Worm (Caenorhabditis elegans) whole organism, L2 larva: Measurements from ENCODE around the gene ran-1.
"Not testable (repeated sequence)": the region's sequence is repeated elsewhere in the genome, so short reads cannot be mapped to it uniquely, and the experiment has no call there.

Source experiments
- C34F6.9 ChIP-seq: fragments of 150-350 bp; optimal IDR thresholded peaks from 2 replicates; lab custom pipeline; 2014; ENCODE audit warnings: missing biosample characterization, missing genetic modification characterization
- ZK546.5 ChIP-seq: sonication (generic microtip); optimal IDR thresholded peaks from 2 replicates; lab custom pipeline; 2017; ENCODE audit warnings: missing biosample characterization, missing genetic modification characterization
- alr-1 ChIP-seq: fragments of 150-350 bp; optimal IDR thresholded peaks from 2 replicates; lab custom pipeline; 2014; ENCODE audit warnings: missing biosample characterization, missing genetic modification characterization
- aly-2 ChIP-seq: fragments of 150-350 bp; optimal IDR thresholded peaks from 2 replicates; lab custom pipeline; 2014; ENCODE audit warnings: missing biosample characterization, missing genetic modification characterization
- ama-1 ChIP-seq: fragments of 150-350 bp; optimal IDR thresholded peaks from 2 replicates; lab custom pipeline; 2018; ENCODE audit warnings: inconsistent platforms
- blmp-1 ChIP-seq: sonication (generic microtip); optimal IDR thresholded peaks from 2 replicates; lab custom pipeline; 2017; ENCODE audit warnings: missing genetic modification characterization, mild to moderate bottlenecking, missing compliant biosample characterization, antibody characterized with exemption, moderate library complexity; ENCODE audit not compliant: insufficient read depth
- ceh-16 ChIP-seq: fragments of 150-350 bp; optimal IDR thresholded peaks from 2 replicates; lab custom pipeline; 2014; ENCODE audit warnings: missing biosample characterization, missing genetic modification characterization
- ceh-82 ChIP-seq: fragments of 150-350 bp; optimal IDR thresholded peaks from 2 replicates; lab custom pipeline; 2014; ENCODE audit warnings: missing biosample characterization, missing genetic modification characterization
- crh-2 ChIP-seq: sonication (generic microtip); optimal IDR thresholded peaks from 2 replicates; lab custom pipeline; 2017; ENCODE audit warnings: missing biosample characterization, missing genetic modification characterization
- dmd-4 ChIP-seq: sonication (generic microtip); optimal IDR thresholded peaks from 2 replicates; lab custom pipeline; 2017; ENCODE audit warnings: missing biosample characterization, missing genetic modification characterization
- elt-1 ChIP-seq: fragments of 150-350 bp; optimal IDR thresholded peaks from 2 replicates; lab custom pipeline; 2014; ENCODE audit warnings: missing biosample characterization, missing genetic modification characterization
- fos-1 ChIP-seq: fragments of 150-350 bp; optimal IDR thresholded peaks from 2 replicates; lab custom pipeline; 2014; ENCODE audit warnings: missing biosample characterization, missing genetic modification characterization
- gmeb-1 ChIP-seq: fragments of 150-350 bp; optimal IDR thresholded peaks from 2 replicates; lab custom pipeline; 2014; ENCODE audit warnings: missing biosample characterization, missing genetic modification characterization
- lin-11 ChIP-seq: fragments of 150-350 bp; sonication (generic microtip); optimal IDR thresholded peaks from 2 replicates; lab custom pipeline; 2014; ENCODE audit warnings: missing biosample characterization, missing genetic modification characterization, inconsistent platforms, mixed read lengths
- lin-13 ChIP-seq: fragments of 150-350 bp; optimal IDR thresholded peaks from 2 replicates; lab custom pipeline; 2014; ENCODE audit warnings: missing biosample characterization, missing genetic modification reagents, missing genetic modification characterization
- lin-39 ChIP-seq: fragments of 150-350 bp; optimal IDR thresholded peaks from 2 replicates; lab custom pipeline; 2014; ENCODE audit warnings: missing biosample characterization, missing genetic modification reagents, missing genetic modification characterization
- lsy-2 ChIP-seq, 2 experiments: fragments of 150-350 bp in 1 of 2; sonication (generic microtip) in 1 of 2; optimal IDR thresholded peaks; 2 replicates each; lab custom pipeline; 2014 to 2017; ENCODE audit warnings: missing biosample characterization in 2 of 2, missing genetic modification characterization in 2 of 2
- mbf-1 ChIP-seq: sonication (generic microtip); optimal IDR thresholded peaks from 2 replicates; lab custom pipeline; 2017; ENCODE audit warnings: missing biosample characterization, missing genetic modification characterization
- mdl-1 ChIP-seq, 2 experiments: fragments of 150-350 bp in 1 of 2; sonication (generic microtip) in 1 of 2; optimal IDR thresholded peaks; 2 replicates each; lab custom pipeline; 2017; ENCODE audit warnings: missing biosample characterization in 2 of 2, missing genetic modification characterization in 2 of 2
- nhr-10 ChIP-seq: sonication (generic microtip); optimal IDR thresholded peaks from 2 replicates; lab custom pipeline; 2017; ENCODE audit warnings: missing biosample characterization, missing genetic modification characterization
- nhr-11 ChIP-seq: fragments of 150-350 bp; optimal IDR thresholded peaks from 2 replicates; lab custom pipeline; 2014; ENCODE audit warnings: missing biosample characterization, missing genetic modification characterization
- nhr-12 ChIP-seq: fragments of 150-350 bp; optimal IDR thresholded peaks from 2 replicates; lab custom pipeline; 2014; ENCODE audit warnings: missing biosample characterization, missing genetic modification characterization
- nhr-129 ChIP-seq: fragments of 150-350 bp; optimal IDR thresholded peaks from 2 replicates; lab custom pipeline; 2014; ENCODE audit warnings: missing biosample characterization, missing genetic modification characterization
- nhr-21 ChIP-seq: fragments of 150-350 bp; optimal IDR thresholded peaks from 2 replicates; lab custom pipeline; 2014; ENCODE audit warnings: missing biosample characterization, missing genetic modification characterization
- nhr-23 ChIP-seq: fragments of 150-350 bp; optimal IDR thresholded peaks from 2 replicates; lab custom pipeline; 2014; ENCODE audit warnings: missing biosample characterization, missing genetic modification reagents, missing genetic modification characterization
- nhr-237 ChIP-seq: fragments of 150-350 bp; optimal IDR thresholded peaks from 2 replicates; lab custom pipeline; 2014; ENCODE audit warnings: missing biosample characterization, missing genetic modification characterization
- nhr-25 ChIP-seq: fragments of 150-350 bp; sonication (generic microtip); optimal IDR thresholded peaks from 3 replicates; lab custom pipeline; 2014; ENCODE audit warnings: missing biosample characterization, missing genetic modification characterization
- nhr-6 ChIP-seq: fragments of 150-350 bp; optimal IDR thresholded peaks from 2 replicates; lab custom pipeline; 2014; ENCODE audit warnings: missing biosample characterization, missing genetic modification characterization
- peb-1 ChIP-seq: fragments of 150-350 bp; optimal IDR thresholded peaks from 2 replicates; lab custom pipeline; 2014; ENCODE audit warnings: missing biosample characterization, missing genetic modification characterization
- sem-4 ChIP-seq: fragments of 150-350 bp; optimal IDR thresholded peaks from 2 replicates; lab custom pipeline; 2014; ENCODE audit warnings: missing biosample characterization, missing genetic modification reagents, missing genetic modification characterization
- skn-1 ChIP-seq: sonication (generic microtip); optimal IDR thresholded peaks from 2 replicates; lab custom pipeline; 2017; ENCODE audit warnings: missing biosample characterization, missing genetic modification characterization
- sma-3 ChIP-seq: sonication (generic microtip); optimal IDR thresholded peaks from 2 replicates; lab custom pipeline; 2016; ENCODE audit warnings: missing genetic modification reagents, missing genetic modification characterization, missing compliant biosample characterization
- unc-39 ChIP-seq: fragments of 150-350 bp; optimal IDR thresholded peaks from 2 replicates; lab custom pipeline; 2014; ENCODE audit warnings: missing biosample characterization, missing genetic modification characterization
- unc-55 ChIP-seq: fragments of 150-350 bp; sonication (generic microtip); optimal IDR thresholded peaks from 3 replicates; lab custom pipeline; 2014; ENCODE audit warnings: missing biosample characterization, missing genetic modification reagents, missing genetic modification characterization
- zag-1 ChIP-seq: fragments of 150-350 bp; optimal IDR thresholded peaks from 2 replicates; lab custom pipeline; 2014; ENCODE audit warnings: missing biosample characterization, missing genetic modification characterization
- ztf-1 ChIP-seq: fragments of 200-800 bp; sonication (Bioruptor generic); conservative IDR thresholded peaks from 2 replicates; pipeline ENCODE4 v1.3.6; 2022; ENCODE audit warnings: missing genetic modification characterization, missing compliant biosample characterization
- ztf-11 ChIP-seq: sonication (generic microtip); optimal IDR thresholded peaks from 2 replicates; lab custom pipeline; 2017; ENCODE audit warnings: missing biosample characterization, missing genetic modification characterization
- ztf-4 ChIP-seq: fragments of 150-350 bp; optimal IDR thresholded peaks from 2 replicates; lab custom pipeline; 2014; ENCODE audit warnings: missing biosample characterization, missing genetic modification characterization

Gene ran-1

DNA sequence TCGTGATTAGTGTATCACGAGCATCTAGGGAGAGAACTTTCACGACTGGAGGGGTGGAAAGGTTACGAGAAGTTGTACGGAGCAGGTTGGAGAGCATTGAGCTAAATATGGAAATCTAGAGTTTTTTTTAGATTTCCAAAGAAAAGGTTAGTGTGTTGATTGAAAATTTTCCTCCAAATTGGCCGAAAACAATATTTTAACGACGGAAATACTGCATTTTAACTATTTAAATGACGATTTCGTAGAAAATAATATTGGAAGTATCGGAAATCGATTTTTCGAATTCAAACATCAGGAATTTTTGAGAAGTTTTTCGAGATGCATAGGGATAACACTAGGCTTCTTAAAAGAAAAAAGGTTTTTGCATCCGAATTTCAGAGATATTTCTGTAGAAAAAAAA is 10.9 kb upstream of the ran-1 start, which contains the start of gene K01G5.10:
Gene K01G5.10 (minus strand): TSS at position 101 of the 400 bp plus-strand sequence.
- TF ChIP-seq sem-4 (tag; lab: Kevin White, UChicago) (no peak), ztf-4 (tag; lab: Kevin White, UChicago) (no peak), nhr-129 (tag; lab: Kevin White, UChicago) (no peak), unc-39 (tag; lab: Kevin White, UChicago) (no peak), nhr-237 (tag; lab: Kevin White, UChicago) (no peak), aly-2 (no peak)

DNA sequence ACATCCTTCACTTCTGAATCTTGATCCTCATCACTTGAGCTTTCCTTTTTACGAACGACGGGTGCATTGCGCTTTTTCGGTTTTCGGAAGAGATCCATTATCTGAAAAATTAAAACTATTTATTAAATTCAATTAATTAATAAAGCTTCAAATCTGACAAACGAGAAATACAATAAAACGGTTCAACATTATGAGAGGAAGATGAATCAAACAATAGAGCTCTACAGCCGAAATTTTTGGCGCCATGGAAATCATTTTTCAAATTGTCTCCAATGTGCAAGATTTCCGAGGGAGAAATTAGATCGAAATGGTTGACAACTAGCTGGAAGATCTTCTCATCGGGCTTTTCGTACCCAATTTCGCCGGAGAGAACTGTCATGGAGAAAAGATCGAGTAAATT is 10.0 kb upstream of the ran-1 start, which contains the start of gene rnf-113:
Gene rnf-113 (minus strand): TSS at position 101 of the 400 bp plus-strand sequence.
- TF ChIP-seq ceh-16 (tag; lab: Kevin White, UChicago) (no peak), mdl-1 (tag; optimal IDR thresholded peaks at IDR 0.05; lab: Kevin White, UChicago) (no peak), unc-55 (GFP tag; lab: Kevin White, UChicago) (no peak), gmeb-1 (no peak), nhr-25 (tag; lab: Kevin White, UChicago) (no peak), nhr-10 (tag; lab: Kevin White, UChicago) (no peak), sma-3 (GFP tag; lab: Kevin White, UChicago) (no peak), skn-1 (tag; lab: Kevin White, UChicago) (no peak), nhr-237 (tag; lab: Kevin White, UChicago) (no peak), ztf-11 (tag; lab: Kevin White, UChicago) (no peak), lsy-2 (tag; optimal IDR thresholded peaks at IDR 0.05; lab: Kevin White, UChicago) (no peak), aly-2 (no peak), nhr-11 (no peak)

DNA sequence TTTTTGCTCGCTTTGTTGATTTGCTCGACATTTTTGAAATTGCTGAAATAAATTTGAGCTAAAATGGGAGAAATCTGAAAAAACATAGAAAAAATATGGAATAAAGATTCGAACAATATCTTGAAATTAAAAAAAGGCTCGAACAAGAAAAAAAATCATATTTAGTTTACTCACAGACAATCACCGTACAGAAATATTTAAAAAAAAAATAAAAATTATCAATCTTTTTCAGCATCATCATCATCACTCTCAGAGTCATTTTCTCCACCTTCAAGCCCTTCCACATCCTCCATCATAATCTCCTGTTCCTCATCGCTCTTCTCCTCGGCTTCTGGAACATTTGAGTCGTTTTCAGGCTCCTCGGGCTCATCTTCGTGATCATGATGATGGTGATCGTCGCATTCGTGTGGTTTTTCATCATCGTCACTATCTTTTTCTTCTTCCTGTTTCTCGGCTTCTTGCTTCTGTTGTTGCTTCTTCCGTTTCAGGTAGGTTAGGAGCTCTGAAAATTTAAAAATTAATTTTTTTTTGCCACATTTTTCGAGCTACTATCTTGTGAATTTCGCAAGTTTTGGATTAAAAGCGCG is 8.0 kb upstream of the ran-1 start, which contains the start of gene hpl-2:
Gene hpl-2 (minus strand): TSS at position 51 of the 587 bp plus-strand sequence.
- TF ChIP-seq dmd-4 (tag; lab: Kevin White, UChicago), result no peak
- TF ChIP-seq, all 48 proteins: peak for 0

DNA sequence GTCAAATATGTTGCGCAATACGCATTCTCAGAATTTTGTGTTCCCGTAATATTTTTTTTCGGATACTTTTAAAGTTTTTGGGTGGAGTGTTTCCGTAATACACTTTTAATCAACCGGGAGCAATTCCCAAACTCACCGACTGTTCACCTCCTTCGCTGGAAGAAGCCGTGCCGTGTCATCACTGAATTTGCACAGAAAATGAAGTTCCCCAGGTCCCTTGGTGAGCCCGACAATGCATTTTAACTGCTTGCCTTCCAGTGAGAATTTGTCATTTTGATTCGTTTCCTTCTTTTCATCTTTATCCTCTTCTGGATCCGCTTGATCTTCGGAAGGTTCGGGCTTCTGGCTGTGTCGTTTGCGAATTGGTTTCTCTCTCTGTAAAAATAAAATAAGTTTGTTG is 6.9 kb upstream of the ran-1 start:
- TF ChIP-seq lsy-2 (tag; optimal IDR thresholded peaks at IDR 0.05; lab: Kevin White, UChicago) (no peak), gmeb-1 (peak; percentile 66)
- TF ChIP-seq, all 48 proteins: peak for 1

DNA sequence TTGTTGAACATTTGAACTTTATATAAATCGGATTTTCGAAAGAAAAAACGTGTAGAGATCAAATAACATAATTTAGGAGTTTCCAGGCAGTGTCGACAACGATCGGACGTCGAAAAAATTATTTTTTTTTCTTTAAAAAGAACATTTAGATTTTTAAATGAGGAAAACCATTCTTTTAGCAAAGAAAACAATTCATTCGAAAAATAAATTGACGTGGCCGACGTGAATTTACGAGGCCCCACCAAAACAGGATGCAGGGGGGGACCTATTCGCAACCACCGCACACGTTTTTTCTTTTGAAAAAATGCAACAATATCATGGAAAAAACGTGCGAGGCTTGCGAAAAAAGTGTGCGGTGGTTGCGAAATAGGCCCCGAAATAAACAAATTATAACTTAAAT is 2.5 kb upstream of the ran-1 start, which contains the start of gene enu-3.6:
Gene enu-3.6 (plus strand): TSS at position 392 of the 400 bp plus-strand sequence.
- not testable (repeated sequence) for TF ChIP-seq nhr-23, zag-1, nhr-10 (tag; lab: Kevin White, UChicago)

DNA sequence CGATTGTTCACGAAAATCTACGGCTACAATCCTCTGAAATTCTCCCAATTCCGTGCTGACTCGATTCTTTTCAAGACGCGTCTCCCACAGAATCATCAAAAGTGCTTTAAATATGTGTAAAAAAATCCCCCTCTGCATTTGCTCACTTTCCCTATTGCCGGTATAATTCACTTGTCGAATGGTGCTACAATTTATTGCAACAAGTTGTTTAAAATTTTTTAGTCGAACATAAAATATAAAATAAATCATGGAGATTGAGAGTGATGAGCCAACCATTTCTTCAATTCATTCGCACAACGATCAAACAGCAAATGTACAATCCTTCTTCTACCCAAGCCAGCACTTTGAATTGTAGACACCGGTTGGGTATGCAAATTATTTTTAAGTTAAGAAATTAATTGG is 1.1 kb downstream of the ran-1 start:
- TF ChIP-seq nhr-11, result no peak
- TF ChIP-seq nhr-12, result no peak
- no peak for TF ChIP-seq nhr-25 (tag; lab: Kevin White, UChicago)
- no peak for TF ChIP-seq ceh-82 (tag; lab: Kevin White, UChicago)
- TF ChIP-seq nhr-6 (tag; lab: Kevin White, UChicago), result no peak
- no peak for TF ChIP-seq crh-2 (tag; lab: Kevin White, UChicago)
- TF ChIP-seq ztf-1 (GFP tag; lab: Robert Waterston, UW), result no peak

DNA sequence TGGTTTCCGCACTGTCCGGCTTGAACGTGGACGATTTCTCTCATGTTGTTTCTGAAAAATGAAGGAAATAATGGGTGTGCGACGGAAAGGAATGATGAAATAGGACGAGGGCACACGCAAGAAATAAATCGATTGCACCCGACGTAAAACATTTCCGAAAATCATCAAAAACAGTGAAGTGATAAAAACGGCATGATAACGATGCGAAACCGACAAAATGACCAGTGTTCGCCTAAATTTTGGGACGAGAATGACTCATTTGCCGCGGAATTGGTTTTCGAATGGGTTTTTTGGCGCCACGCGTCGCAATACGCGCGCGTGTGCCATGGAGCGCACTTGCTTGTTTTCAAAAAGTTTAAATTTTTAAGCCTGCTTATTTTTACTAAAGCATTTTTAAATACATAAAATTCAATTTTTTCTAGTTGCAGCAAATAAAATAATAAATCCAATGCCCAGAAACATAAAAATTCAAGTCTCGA is 5.1 kb downstream of the ran-1 start, which contains the start of the genes tbb-1 and rib-2:
Gene tbb-1 (minus strand): TSS at position 51 of the 479 bp plus-strand sequence.
Gene rib-2 (plus strand): TSS at position 429 of the 479 bp plus-strand sequence.
- TF ChIP-seq ceh-16 (tag; lab: Kevin White, UChicago) (no peak), nhr-129 (tag; lab: Kevin White, UChicago) (peak; percentile 59), ZK546.5 (tag; lab: Kevin White, UChicago) (no peak), elt-1 (tag; lab: Kevin White, UChicago) (no peak), mdl-1 (tag; optimal IDR thresholded peaks at IDR 0.05; lab: Kevin White, UChicago) (peak in 1 of 2 experiments; percentile 72), blmp-1 (tag; lab: Kevin White, UChicago) (peak; percentile 45), C34F6.9 (tag; lab: Kevin White, UChicago) (peak; percentile 90), alr-1 (no peak), lin-11 (tag; lab: Kevin White, UChicago) (peak; percentile 43), lin-13 (GFP tag; lab: Kevin White, UChicago) (peak; percentile 80), aly-2 (no peak), peb-1 (no peak), ztf-11 (tag; lab: Kevin White, UChicago) (no peak), nhr-12 (no peak), fos-1 (tag; lab: Kevin White, UChicago) (peak; percentile 100), nhr-25 (tag; lab: Kevin White, UChicago) (peak; percentile 66), nhr-6 (tag; lab: Kevin White, UChicago) (no peak), crh-2 (tag; lab: Kevin White, UChicago) (peak; percentile 97), nhr-237 (tag; lab: Kevin White, UChicago) (no peak), ceh-82 (tag; lab: Kevin White, UChicago) (no peak), nhr-21 (tag; lab: Kevin White, UChicago) (peak; percentile 48), lsy-2 (tag; optimal IDR thresholded peaks at IDR 0.05; lab: Kevin White, UChicago) (peak in 1 of 2 experiments; percentile 82), ama-1 (peak; percentile 76), lin-39 (no peak), ztf-4 (tag; lab: Kevin White, UChicago) (no peak), unc-55 (GFP tag; lab: Kevin White, UChicago) (peak; percentile 83), mbf-1 (tag; lab: Kevin White, UChicago) (no peak)
